Fruit fly (Drosophila melanogaster): ENCODE measurements around the gene Diap1.

Gene Diap1

DNA sequence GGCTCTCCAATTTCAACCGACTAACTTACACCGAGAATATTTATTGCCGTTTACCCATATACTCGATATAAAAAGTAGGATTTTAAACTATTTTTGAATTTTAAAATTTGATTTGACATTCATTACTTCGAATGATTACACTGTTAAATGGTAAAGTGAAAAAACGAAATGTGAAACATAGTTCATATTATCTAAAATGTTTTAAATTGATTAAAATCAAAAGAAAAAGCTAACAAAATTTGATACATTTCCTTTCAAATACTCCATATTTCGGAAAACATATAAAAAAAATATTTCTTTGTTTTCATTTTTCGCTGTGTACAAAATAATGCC is 32.6 kb downstream of the Diap1 start (continued):
- no peak for TF ChIP-seq aop (GFP tag; IDR thresholded peaks at IDR 0.05)
- peak; percentile 20 for TF ChIP-seq CG17829 (tag; optimal IDR thresholded peaks at IDR 0.05)
- TF ChIP-seq mld (GFP tag; IDR thresholded peaks at IDR 0.05; ENCODE audit: partially characterized antibody) = no peak
- no peak for TF ChIP-seq CG4360 (GFP tag; IDR thresholded peaks at IDR 0.05)
- no peak for TF ChIP-seq gsb-n (tag; optimal IDR thresholded peaks at IDR 0.05)
- TF ChIP-seq chinmo (GFP tag; IDR thresholded peaks at IDR 0.05; ENCODE audit: partially characterized antibody) = no peak
- no peak for TF ChIP-seq cwo (GFP tag; optimal IDR thresholded peaks at IDR 0.05)
- no peak for TF ChIP-seq CG1024 (GFP tag; IDR thresholded peaks at IDR 0.05)
- no peak for TF ChIP-seq Ets65A (GFP tag)
- no peak for TF ChIP-seq CG18599 (GFP tag; optimal IDR thresholded peaks at IDR 0.05)
- no peak for TF ChIP-seq Dll (GFP tag; IDR thresholded peaks at IDR 0.05; ENCODE audit: partially characterized antibody)
- no peak for TF ChIP-seq CG2120 (GFP tag; optimal IDR thresholded peaks at IDR 0.05)
- peak; percentile 55 for TF ChIP-seq zen (tag; optimal IDR thresholded peaks at IDR 0.05)
- no peak for TF ChIP-seq unpg (GFP tag; optimal IDR thresholded peaks at IDR 0.05)
- TF ChIP-seq inv (GFP tag; IDR thresholded peaks at IDR 0.05; ENCODE audit: partially characterized antibody) = no peak
- no peak for TF ChIP-seq Dek (tag; optimal IDR thresholded peaks at IDR 0.05)
- no peak for TF ChIP-seq CG1602 (GFP tag; optimal IDR thresholded peaks at IDR 0.05)
- TF ChIP-seq CG17361 (GFP tag; IDR thresholded peaks at IDR 0.05) = 0 out of 3 replicates have a peak, but pooled peaks have one; percentile 26
- no peak for TF ChIP-seq MESR4 (GFP tag; optimal IDR thresholded peaks at IDR 0.05)
- no peak for TF ChIP-seq Fer1 (GFP tag; optimal IDR thresholded peaks at IDR 0.05)
- TF ChIP-seq E2f2 (GFP tag; IDR thresholded peaks at IDR 0.05) = no peak
- TF ChIP-seq schlank (tag; optimal IDR thresholded peaks at IDR 0.05) = no peak
- TF ChIP-seq CG7271 (tag; optimal IDR thresholded peaks at IDR 0.05) = peak; percentile 19
- TF ChIP-seq Nf-YC (tag; optimal IDR thresholded peaks at IDR 0.05) = no peak
- TF ChIP-seq CG1647 (GFP tag; optimal IDR thresholded peaks at IDR 0.05) = no peak
- no peak for TF ChIP-seq CG9437 (GFP tag; optimal IDR thresholded peaks at IDR 0.05)
- no peak for TF ChIP-seq nom (GFP tag; optimal IDR thresholded peaks at IDR 0.05)
- no peak for TF ChIP-seq CG17568 (GFP tag; optimal IDR thresholded peaks at IDR 0.05)
- no peak for TF ChIP-seq knrl (GFP tag; IDR thresholded peaks at IDR 0.05; ENCODE audit: partially characterized antibody)
- no peak for TF ChIP-seq D19B (GFP tag; optimal IDR thresholded peaks at IDR 0.05)
- TF ChIP-seq row (GFP tag; IDR thresholded peaks at IDR 0.05) = no peak
- TF ChIP-seq grn (GFP tag; optimal IDR thresholded peaks at IDR 0.05) = no peak
- TF ChIP-seq dmrt11E (tag; optimal IDR thresholded peaks at IDR 0.05) = peak; percentile 37
- TF ChIP-seq Neu2 (GFP tag; optimal IDR thresholded peaks at IDR 0.05; ENCODE audit: borderline replicate concordance) = no peak
- no peak for TF ChIP-seq CG9609 (GFP tag; optimal IDR thresholded peaks at IDR 0.05)
- no peak for TF ChIP-seq CG31441 (GFP tag; IDR thresholded peaks at IDR 0.05)
- TF ChIP-seq CG10959 (GFP tag; IDR thresholded peaks at IDR 0.05) = no peak
- TF ChIP-seq Hsf (GFP tag; optimal IDR thresholded peaks at IDR 0.05) = no peak
- no peak for TF ChIP-seq gro (GFP tag; optimal IDR thresholded peaks at IDR 0.05)
- TF ChIP-seq vfl (GFP tag; optimal IDR thresholded peaks at IDR 0.05) = no peak
- no peak for TF ChIP-seq Lpt (GFP tag; optimal IDR thresholded peaks at IDR 0.05)
- no peak for TF ChIP-seq lov (optimal IDR thresholded peaks at IDR 0.05)
- no peak for TF ChIP-seq lov (GFP tag; IDR thresholded peaks at IDR 0.05)
- no peak for TF ChIP-seq CG15601 (tag; optimal IDR thresholded peaks at IDR 0.05)
- no peak for TF ChIP-seq Nf-YB (GFP tag; optimal IDR thresholded peaks at IDR 0.05)
- TF ChIP-seq CG10979 (tag; optimal IDR thresholded peaks at IDR 0.05) = peak; percentile 2
- no peak for TF ChIP-seq CG18011 (GFP tag; optimal IDR thresholded peaks at IDR 0.05)
